Fruit fly (Drosophila melanogaster): Measurements from ENCODE around the gene CG3815.
A peak's percentile ranks its signal among the peaks of the same experiment; 100 is the strongest.

CG3815 gene

dm6 chrX:6346926-6347367 is 51.8 kb downstream of the CG3815 start, which contains the start of gene CG3847 (continued):
- TF ChIP-seq Smox (GFP tag; optimal IDR thresholded peaks at IDR 0.05) (no peak), dac (GFP tag; optimal IDR thresholded peaks at IDR 0.05) (no peak), CG8632 (GFP tag; optimal IDR thresholded peaks at IDR 0.05) (no peak), CG1621 (tag; optimal IDR thresholded peaks at IDR 0.05) (no peak), CG31627 (GFP tag; optimal IDR thresholded peaks at IDR 0.05) (peak; percentile 39), fd85E (GFP tag; optimal IDR thresholded peaks at IDR 0.05) (no peak), CG3032 (tag; optimal IDR thresholded peaks at IDR 0.05) (no peak), pdm3 (GFP tag; optimal IDR thresholded peaks at IDR 0.05) (peak; percentile 25), cyc (GFP tag; optimal IDR thresholded peaks at IDR 0.05) (peak; percentile 36), CG6854 (GFP tag; optimal IDR thresholded peaks at IDR 0.05) (no peak), dsx (GFP tag; optimal IDR thresholded peaks at IDR 0.05; ENCODE audit: poor library complexity, severe bottlenecking) (no peak), CG6276 (GFP tag; optimal IDR thresholded peaks at IDR 0.05) (no peak), Sox102F (GFP tag; optimal IDR thresholded peaks at IDR 0.05) (no peak), achi (GFP tag; optimal IDR thresholded peaks at IDR 0.05) (peak; percentile 13), net (GFP tag; optimal IDR thresholded peaks at IDR 0.05) (no peak), lz (GFP tag; optimal IDR thresholded peaks at IDR 0.05) (peak; percentile 14), CG10669 (GFP tag; optimal IDR thresholded peaks at IDR 0.05) (no peak)
